Fruit fly (Drosophila melanogaster) whole organism, embryonic: Measurements from ENCODE around the gene RabX5.

Experiments
- ATbp ChIP-seq: fragments of 200-800 bp; sonication (Bioruptor generic); optimal IDR thresholded peaks from 2 replicates; lab custom pipeline; 2017; ENCODE audit warnings: missing biosample characterization, mild to moderate bottlenecking, missing genetic modification characterization, missing genetic modification reagents
- Abd-B ChIP-seq: fragments of 200-800 bp; sonication (Bioruptor generic); optimal IDR thresholded peaks from 2 replicates; lab custom pipeline; 2018; ENCODE audit warnings: missing biosample characterization, mild to moderate bottlenecking, missing genetic modification characterization, moderate library complexity
- C15 ChIP-seq: fragments of 200-800 bp; sonication (Bioruptor generic); IDR thresholded peaks from 3 replicates; pipeline ENCODE4 v1.3.6; 2022; ENCODE audit warnings: missing biosample characterization, missing genetic modification characterization
- CG1024 ChIP-seq: fragments of 200-800 bp; sonication (Bioruptor generic); IDR thresholded peaks from 2 replicates; pipeline ENCODE4 v1.3.6; 2022; ENCODE audit warnings: missing biosample characterization, missing genetic modification characterization
- CG10321 ChIP-seq: fragments of 200-800 bp; sonication (Bioruptor generic); IDR thresholded peaks from 2 replicates; pipeline ENCODE4 v1.3.6; 2022; ENCODE audit warnings: missing biosample characterization, missing genetic modification characterization
- CG11696 ChIP-seq: fragments of 200-800 bp; sonication (Bioruptor generic); IDR thresholded peaks from 2 replicates; pipeline ENCODE4 v1.3.6; 2022; ENCODE audit warnings: missing biosample characterization, missing genetic modification characterization
- CG11723 ChIP-seq: fragments of 200-800 bp; sonication (Bioruptor generic); optimal IDR thresholded peaks from 2 replicates; lab custom pipeline; 2017; ENCODE audit warnings: missing biosample characterization, mild to moderate bottlenecking, missing genetic modification characterization
- CG12299 ChIP-seq: fragments of 200-800 bp; sonication (Bioruptor generic); optimal IDR thresholded peaks from 2 replicates; lab custom pipeline; 2018; ENCODE audit warnings: missing biosample characterization, mild to moderate bottlenecking, missing genetic modification characterization
- CG12769 ChIP-seq: fragments of 200-800 bp; sonication (Bioruptor generic); optimal IDR thresholded peaks from 2 replicates; lab custom pipeline; 2019; ENCODE audit warnings: missing biosample characterization, mild to moderate bottlenecking, missing genetic modification characterization, moderate library complexity
- CG12942 ChIP-seq: fragments of 200-800 bp; sonication (Bioruptor generic); optimal IDR thresholded peaks from 3 replicates; lab custom pipeline; 2016; ENCODE audit warnings: missing biosample characterization, missing genetic modification characterization
- CG13123 ChIP-seq: fragments of 200-800 bp; sonication (Bioruptor generic); optimal IDR thresholded peaks from 2 replicates; lab custom pipeline; 2016; ENCODE audit warnings: missing biosample characterization, missing genetic modification characterization
- CG13296 ChIP-seq: fragments of 200-800 bp; sonication (Bioruptor generic); optimal IDR thresholded peaks from 3 replicates; lab custom pipeline; 2018; ENCODE audit warnings: missing biosample characterization, mild to moderate bottlenecking, missing genetic modification characterization
- CG13424 ChIP-seq: fragments of 200-800 bp; sonication (Bioruptor generic); optimal IDR thresholded peaks from 2 replicates; lab custom pipeline; 2019; ENCODE audit warnings: missing biosample characterization, mild to moderate bottlenecking, missing genetic modification characterization, moderate library complexity
- CG1647 ChIP-seq: fragments of 200-800 bp; sonication (Bioruptor generic); optimal IDR thresholded peaks from 3 replicates; lab custom pipeline; 2016; ENCODE audit warnings: missing biosample characterization, missing genetic modification characterization
- CG16813 ChIP-seq: fragments of 200-800 bp; sonication (Bioruptor generic); IDR thresholded peaks from 3 replicates; pipeline ENCODE4 v1.3.6; 2022; ENCODE audit warnings: missing biosample characterization, missing genetic modification characterization; ENCODE audit not compliant: partially characterized antibody
- CG31441 ChIP-seq: fragments of 200-800 bp; sonication (Bioruptor generic); IDR thresholded peaks from 2 replicates; pipeline ENCODE4 v1.3.6; 2022; ENCODE audit warnings: missing biosample characterization, missing genetic modification characterization
- CG32767 ChIP-seq: fragments of 200-800 bp; sonication (Bioruptor generic); IDR thresholded peaks from 2 replicates; pipeline ENCODE4 v1.3.6; 2022; ENCODE audit warnings: missing biosample characterization, missing genetic modification characterization
- CG34224 ChIP-seq: fragments of 200-800 bp; sonication (Bioruptor generic); IDR thresholded peaks from 3 replicates; pipeline ENCODE4 v1.3.6; 2022; ENCODE audit warnings: missing biosample characterization, missing genetic modification characterization; ENCODE audit not compliant: partially characterized antibody
- CG6765 ChIP-seq: fragments of 200-800 bp; sonication (Bioruptor generic); optimal IDR thresholded peaks from 3 replicates; lab custom pipeline; 2017; ENCODE audit warnings: missing biosample characterization, mild to moderate bottlenecking, missing genetic modification characterization
- CG8388 ChIP-seq: fragments of 200-800 bp; sonication (Bioruptor generic); optimal IDR thresholded peaks from 2 replicates; lab custom pipeline; 2019; ENCODE audit warnings: missing biosample characterization, mild to moderate bottlenecking, missing genetic modification characterization, moderate library complexity
- CG9932 ChIP-seq: fragments of 200-800 bp; sonication (Bioruptor generic); IDR thresholded peaks from 2 replicates; pipeline ENCODE4 v1.3.6; 2022; ENCODE audit warnings: missing biosample characterization, missing genetic modification characterization
- CoRest ChIP-seq: fragments of 200-800 bp; sonication (Bioruptor generic); optimal IDR thresholded peaks from 3 replicates; lab custom pipeline; 2018; ENCODE audit warnings: missing biosample characterization, mild to moderate bottlenecking, missing genetic modification characterization, moderate library complexity
- D19A ChIP-seq: fragments of 200-800 bp; optimal IDR thresholded peaks from 3 replicates; lab custom pipeline; 2019; ENCODE audit warnings: missing biosample characterization, mild to moderate bottlenecking, missing genetic modification characterization, moderate library complexity
- Dek ChIP-seq: fragments of 200-800 bp; sonication (Bioruptor generic); optimal IDR thresholded peaks from 3 replicates; lab custom pipeline; 2019; ENCODE audit warnings: missing biosample characterization, mild to moderate bottlenecking, missing genetic modification characterization, moderate library complexity
- Dip3 ChIP-seq: fragments of 200-800 bp; sonication (Bioruptor generic); optimal IDR thresholded peaks from 3 replicates; lab custom pipeline; 2016; ENCODE audit warnings: missing biosample characterization, missing genetic modification characterization
- Hr78 ChIP-seq, 2 experiments: fragments of 200-800 bp in 1 of 2; fragments of >200 bp in 1 of 2; sonication (Bioruptor generic) in 1 of 2; optimal IDR thresholded peaks; 2 replicates each; lab custom pipeline; 2017 to 2019; ENCODE audit warnings: missing biosample characterization in 2 of 2, missing genetic modification characterization in 2 of 2, mild to moderate bottlenecking in 1 of 2, moderate library complexity in 1 of 2
- NC2β ChIP-seq: fragments of 200-800 bp; sonication (Bioruptor generic); optimal IDR thresholded peaks from 2 replicates; lab custom pipeline; 2016; ENCODE audit warnings: missing biosample characterization, missing genetic modification characterization
- NK7.1 ChIP-seq: fragments of 200-800 bp; sonication (Bioruptor generic); optimal IDR thresholded peaks from 3 replicates; lab custom pipeline; 2016; ENCODE audit warnings: missing biosample characterization, missing genetic modification characterization
- Scr ChIP-seq: fragments of 200-800 bp; sonication (Bioruptor generic); IDR thresholded peaks from 2 replicates; pipeline ENCODE4 v1.3.6; 2022; ENCODE audit warnings: missing biosample characterization, missing genetic modification characterization; ENCODE audit not compliant: partially characterized antibody
- Side ChIP-seq: fragments of 200-800 bp; sonication (Bioruptor generic); optimal IDR thresholded peaks from 2 replicates; lab custom pipeline; 2016; ENCODE audit warnings: missing biosample characterization, missing genetic modification characterization
- Sry-δ ChIP-seq: fragments of 200-800 bp; sonication (Bioruptor generic); optimal IDR thresholded peaks from 2 replicates; lab custom pipeline; 2016; ENCODE audit warnings: missing biosample characterization, missing genetic modification characterization
- abd-A ChIP-seq: fragments of 200-800 bp; sonication (Bioruptor generic); optimal IDR thresholded peaks from 3 replicates; lab custom pipeline; 2019; ENCODE audit warnings: missing biosample characterization, mild to moderate bottlenecking, missing genetic modification characterization, moderate library complexity
- ap ChIP-seq: fragments of 200-800 bp; sonication (Bioruptor generic); IDR thresholded peaks from 2 replicates; pipeline ENCODE4 v1.3.6; 2022; ENCODE audit warnings: missing biosample characterization, missing genetic modification characterization
- chm ChIP-seq: fragments of 200-800 bp; sonication (Bioruptor generic); IDR thresholded peaks from 2 replicates; pipeline ENCODE4 v1.3.6; 2022; ENCODE audit warnings: missing biosample characterization, missing genetic modification characterization
- cwo ChIP-seq: fragments of 200-800 bp; sonication (Bioruptor generic); optimal IDR thresholded peaks from 3 replicates; lab custom pipeline; 2017; ENCODE audit warnings: missing biosample characterization, missing genetic modification characterization, mild to moderate bottlenecking, moderate library complexity, missing genetic modification reagents
- fd3F ChIP-seq: fragments of 200-800 bp; sonication (Bioruptor generic); optimal IDR thresholded peaks from 2 replicates; lab custom pipeline; 2018; ENCODE audit warnings: missing biosample characterization, mild to moderate bottlenecking, missing genetic modification characterization, moderate library complexity
- gcm ChIP-seq: fragments of 200-800 bp; sonication (Bioruptor generic); optimal IDR thresholded peaks from 2 replicates; lab custom pipeline; 2019; ENCODE audit warnings: missing biosample characterization, mild to moderate bottlenecking, missing genetic modification characterization, moderate library complexity
- gt ChIP-seq: fragments of 200-800 bp; sonication (Bioruptor generic); IDR thresholded peaks from 2 replicates; pipeline ENCODE4 v1.3.6; 2022; ENCODE audit warnings: missing biosample characterization, missing genetic modification characterization
- ham ChIP-seq: fragments of 200-800 bp; sonication (Bioruptor generic); IDR thresholded peaks from 2 replicates; pipeline ENCODE4 v1.3.6; 2022; ENCODE audit warnings: missing biosample characterization, missing genetic modification characterization
- jigr1 ChIP-seq: fragments of 200-800 bp; sonication (Bioruptor generic); IDR thresholded peaks from 3 replicates; pipeline ENCODE4 v1.3.6; 2022; ENCODE audit warnings: missing biosample characterization, missing genetic modification characterization
- lbe ChIP-seq: fragments of 200-800 bp; sonication (Bioruptor generic); optimal IDR thresholded peaks from 2 replicates; lab custom pipeline; 2016; ENCODE audit warnings: missing biosample characterization, mild to moderate bottlenecking, missing genetic modification characterization
- lov ChIP-seq, 2 experiments: fragments of 200-800 bp in 1 of 2; fragments of >200 bp in 1 of 2; sonication (Bioruptor generic) in 1 of 2; IDR thresholded peaks in 1 of 2; optimal IDR thresholded peaks in 1 of 2; 2 replicates in 1 of 2; 3 replicates in 1 of 2; pipeline versions ENCODE4 v1.3.6 to Lab custom; 2017 to 2022; ENCODE audit warnings: missing biosample characterization in 1 of 2, missing genetic modification characterization in 1 of 2
- pum ChIP-seq: fragments of 200-800 bp; sonication (Bioruptor generic); optimal IDR thresholded peaks from 2 replicates; lab custom pipeline; 2016; ENCODE audit warnings: missing biosample characterization, missing genetic modification characterization
- sc ChIP-seq, 3 experiments: fragments of >200 bp in 2 of 3; fragments of 200-800 bp in 1 of 3; sonication (Bioruptor generic) in 1 of 3; optimal IDR thresholded peaks; 2 replicates in 2 of 3; 3 replicates in 1 of 3; lab custom pipeline; 2017; ENCODE audit warnings: mild to moderate bottlenecking in 1 of 3, missing biosample characterization in 1 of 3, missing genetic modification characterization in 1 of 3, missing genetic modification reagents in 1 of 3
- sd ChIP-seq: fragments of 200-800 bp; sonication (Bioruptor generic); optimal IDR thresholded peaks from 3 replicates; lab custom pipeline; 2018; ENCODE audit warnings: missing biosample characterization, mild to moderate bottlenecking, missing genetic modification characterization, moderate library complexity
- sisA ChIP-seq: fragments of 200-800 bp; sonication (Bioruptor generic); IDR thresholded peaks from 2 replicates; pipeline ENCODE4 v1.3.6; 2022; ENCODE audit warnings: missing biosample characterization, missing genetic modification characterization
- tll ChIP-seq, 2 experiments: fragments of 200-800 bp in 1 of 2; fragments of >200 bp in 1 of 2; sonication (Bioruptor generic) in 1 of 2; optimal IDR thresholded peaks; 2 replicates each; lab custom pipeline; 2017 to 2019; ENCODE audit warnings: missing biosample characterization in 2 of 2, missing genetic modification characterization in 2 of 2, mild to moderate bottlenecking in 1 of 2, moderate library complexity in 1 of 2
- wek ChIP-seq: fragments of 200-800 bp; sonication (Bioruptor generic); optimal IDR thresholded peaks from 3 replicates; lab custom pipeline; 2018; ENCODE audit warnings: missing biosample characterization, mild to moderate bottlenecking, missing genetic modification characterization, moderate library complexity

Gene RabX5

dm6 chr3L:1647276-1647919 is 22.5 kb downstream of the RabX5 start, which contains the start of the genes CG17249 and Bro (continued):
- no peak for TF ChIP-seq CG16813 (GFP tag; lab: Robert Waterston, UW)
- TF ChIP-seq CG31441 (GFP tag; lab: Robert Waterston, UW) = no peak
- no peak for TF ChIP-seq pum (GFP tag; lab: Kevin White, UChicago)
- peak; percentile 92 for TF ChIP-seq CG8388 (GFP tag; lab: Kevin White, UChicago)
- peak; percentile 15 for TF ChIP-seq CG1647
- TF ChIP-seq abd-A (tag; lab: Kevin White, UChicago) = no peak
- TF ChIP-seq sisA (GFP tag; lab: Robert Waterston, UW) = no peak
- no peak for TF ChIP-seq tll (GFP tag; optimal IDR thresholded peaks at IDR 0.05; lab: Kevin White, UChicago)
- no peak for TF ChIP-seq Dek (tag; lab: Kevin White, UChicago)
- TF ChIP-seq lbe = no peak
- TF ChIP-seq lov (optimal IDR thresholded peaks at IDR 0.05; lab: Kevin White, UChicago) = no peak
- peak; percentile 61; the same call in 2 of the 3 replicates for TF ChIP-seq lov (GFP tag; IDR thresholded peaks at IDR 0.05; lab: Robert Waterston, UW)
- TF ChIP-seq CG12942 (GFP tag; lab: Kevin White, UChicago) = peak; percentile 9
- TF ChIP-seq ap (GFP tag; lab: Robert Waterston, UW) = no peak
- no peak for TF ChIP-seq Hr78 (GFP tag; optimal IDR thresholded peaks at IDR 0.05; lab: Kevin White, UChicago)
- no peak for TF ChIP-seq D19A (tag; lab: Kevin White, UChicago)
- TF ChIP-seq CG11723 = no peak
- 0 out of 2 replicates have a peak, but pooled peaks have one; percentile 11 for TF ChIP-seq CG32767 (GFP tag; lab: Robert Waterston, UW)
- peak; percentile 37 for TF ChIP-seq Sry-δ (GFP tag; lab: Kevin White, UChicago)
- no peak for TF ChIP-seq gt (GFP tag; lab: Robert Waterston, UW)
- TF ChIP-seq CG12299 (tag; lab: Kevin White, UChicago) = no peak
- TF ChIP-seq CG13424 (tag; lab: Kevin White, UChicago) = no peak
- no peak for TF ChIP-seq sc (optimal IDR thresholded peaks at IDR 0.05; lab: Kevin White, UChicago)
- no peak for TF ChIP-seq sc (GFP tag; optimal IDR thresholded peaks at IDR 0.05; lab: Kevin White, UChicago)
- no peak for TF ChIP-seq ATbp (GFP tag; lab: Kevin White, UChicago)
- TF ChIP-seq Scr = peak; percentile 25; the same call in 1 of the 2 replicates
- TF ChIP-seq gcm = no peak
- TF ChIP-seq CG11696 (GFP tag; lab: Robert Waterston, UW) = no peak
- TF ChIP-seq NK7.1 = peak; percentile 28
- TF ChIP-seq cwo (GFP tag; lab: Kevin White, UChicago) = no peak
- TF ChIP-seq CG34224 = no peak
- no peak for TF ChIP-seq CG13296 (GFP tag; lab: Kevin White, UChicago)
- peak; percentile 68 for TF ChIP-seq CG9932
- no peak for TF ChIP-seq ham (GFP tag; lab: Robert Waterston, UW)
- TF ChIP-seq CG1024 (GFP tag; lab: Robert Waterston, UW) = no peak; the same call in 1 of the 2 replicates
- TF ChIP-seq CG10321 = peak; percentile 28; the same call in 1 of the 2 replicates
- TF ChIP-seq Dip3 (GFP tag; lab: Kevin White, UChicago) = peak; percentile 45
- TF ChIP-seq sd (tag; lab: Kevin White, UChicago) = no peak
- no peak for TF ChIP-seq Abd-B (GFP tag; lab: Kevin White, UChicago)
- no peak for TF ChIP-seq wek (GFP tag; lab: Kevin White, UChicago)
- no peak for TF ChIP-seq chm (GFP tag; lab: Robert Waterston, UW)
- TF ChIP-seq NC2β (GFP tag; lab: Kevin White, UChicago) = peak; percentile 2
- no peak for TF ChIP-seq fd3F (GFP tag; lab: Kevin White, UChicago)
- TF ChIP-seq CG12769 = peak; percentile 59
- TF ChIP-seq CG13123 (GFP tag; lab: Kevin White, UChicago) = no peak
- TF ChIP-seq CG6765 (GFP tag; lab: Kevin White, UChicago) = no peak
- TF ChIP-seq Side (GFP tag; lab: Kevin White, UChicago) = peak; percentile 24
- peak; percentile 32 for TF ChIP-seq CoRest
- 0 out of 3 replicates have a peak, but pooled peaks have one; percentile 11 for TF ChIP-seq C15
- no peak for TF ChIP-seq jigr1 (GFP tag; lab: Robert Waterston, UW)
